Worm (Caenorhabditis elegans): ENCODE results near the gene F28F8.9.

The F28F8.9 gene

ce11 chrV:15566511-15567178 lies 11.8 kb downstream of the F28F8.9 start (continued):
- TF ChIP-seq elt-2 (tag; optimal IDR thresholded peaks at IDR 0.05) (peak; percentile 86), C34B4.2 (tag; optimal IDR thresholded peaks at IDR 0.05) (no peak), egl-13 (tag; optimal IDR thresholded peaks at IDR 0.05) (no peak), nhr-71 (tag; optimal IDR thresholded peaks at IDR 0.05) (peak; percentile 97), ztf-4 (tag; optimal IDR thresholded peaks at IDR 0.05) (peak; percentile 73), nhr-20 (tag; optimal IDR thresholded peaks at IDR 0.05) (peak; percentile 96), nhr-19 (GFP tag; conservative IDR thresholded peaks at IDR 0.05) (peak; percentile 100), hpl-2 (GFP tag; optimal IDR thresholded peaks at IDR 0.05) (no peak), unc-30 (tag; optimal IDR thresholded peaks at IDR 0.05) (no peak), ets-5 (GFP tag; IDR thresholded peaks at IDR 0.05) (no peak), snu-23 (GFP tag; optimal IDR thresholded peaks at IDR 0.05) (peak; percentile 92), ces-1 (GFP tag; optimal IDR thresholded peaks at IDR 0.05) (no peak), xbp-1 (tag; optimal IDR thresholded peaks at IDR 0.05) (peak; percentile 54), Y116A8C.19 (tag; optimal IDR thresholded peaks at IDR 0.05; ENCODE audit: borderline replicate concordance) (no peak), aly-2 (tag; optimal IDR thresholded peaks at IDR 0.05) (no peak), dpl-1 (GFP tag; optimal IDR thresholded peaks at IDR 0.05) (peak; percentile 50 to 72 (median 66)), elt-3 (tag; optimal IDR thresholded peaks at IDR 0.05) (peak in 3 of 6 experiments; percentile 12 to 93 (median 70)), snpc-4 (tag; optimal IDR thresholded peaks at IDR 0.05) (peak; percentile 36), blmp-1 (tag; optimal IDR thresholded peaks at IDR 0.05) (peak; percentile 62), unc-62 (GFP tag; optimal IDR thresholded peaks at IDR 0.05) (no peak)

- TF ChIP-seq C04F5.9 (tag; optimal IDR thresholded peaks at IDR 0.05) (no peak), lin-15B (tag; optimal IDR thresholded peaks at IDR 0.05) (no peak), nhr-47 (tag; optimal IDR thresholded peaks at IDR 0.05) (peak; percentile 40), egl-13 (tag; optimal IDR thresholded peaks at IDR 0.05) (no peak), efl-3 (GFP tag; optimal IDR thresholded peaks at IDR 0.05) (no peak), sup-37 (GFP tag; optimal IDR thresholded peaks at IDR 0.05) (no peak), alr-1 (tag; optimal IDR thresholded peaks at IDR 0.05; ENCODE audit: borderline replicate concordance) (no peak), nhr-77 (tag; optimal IDR thresholded peaks at IDR 0.05) (no peak), nhr-71 (tag; optimal IDR thresholded peaks at IDR 0.05) (peak; percentile 86), efl-1 (optimal IDR thresholded peaks at IDR 0.05) (peak in 1 of 2 experiments; percentile 35), efl-1 (GFP tag; optimal IDR thresholded peaks at IDR 0.05 in 1 of 2) (peak; percentile 23 to 82), fkh-8 (tag; optimal IDR thresholded peaks at IDR 0.05) (no peak), sox-4 (tag; optimal IDR thresholded peaks at IDR 0.05) (no peak), lin-13 (GFP tag; optimal IDR thresholded peaks at IDR 0.05) (no peak), unc-62 (GFP tag; optimal IDR thresholded peaks at IDR 0.05) (no peak), nhr-84 (tag; optimal IDR thresholded peaks at IDR 0.05) (no peak), elt-2 (tag; optimal IDR thresholded peaks at IDR 0.05) (peak; percentile 64), C34B4.2 (tag; optimal IDR thresholded peaks at IDR 0.05) (no peak), pqm-1 (tag; optimal IDR thresholded peaks at IDR 0.05) (no peak), isw-1 (GFP tag; IDR thresholded peaks at IDR 0.05) (no peak), mef-2 (tag; optimal IDR thresholded peaks at IDR 0.05) (no peak), ama-1 (optimal IDR thresholded peaks at IDR 0.05) (no peak), nhr-90 (tag; optimal IDR thresholded peaks at IDR 0.05; ENCODE audit: poor library complexity) (peak; percentile 35), elt-3 (tag; optimal IDR thresholded peaks at IDR 0.05) (peak in 4 of 6 experiments; percentile 48 to 90 (median 60)), F16B12.6 (tag; optimal IDR thresholded peaks at IDR 0.05) (no peak), ztf-11 (tag; optimal IDR thresholded peaks at IDR 0.05) (no peak), nhr-85 (tag) (peak; percentile 45), C16A3.4 (tag; optimal IDR thresholded peaks at IDR 0.05) (peak; percentile 18), lin-35 (GFP tag; optimal IDR thresholded peaks at IDR 0.05) (peak in 1 of 2 experiments; percentile 78), lsy-2 (tag; optimal IDR thresholded peaks at IDR 0.05) (peak; percentile 36 to 48), hlh-4 (tag; optimal IDR thresholded peaks at IDR 0.05) (no peak), egl-27 (tag; optimal IDR thresholded peaks at IDR 0.05) (no peak), nhr-11 (tag; optimal IDR thresholded peaks at IDR 0.05) (no peak), vab-15 (tag; optimal IDR thresholded peaks at IDR 0.05) (no peak), grh-1 (GFP tag; IDR thresholded peaks at IDR 0.05) (no peak), jun-1 (tag; optimal IDR thresholded peaks at IDR 0.05) (no peak), irx-1 (tag; optimal IDR thresholded peaks at IDR 0.05) (no peak)
Measured at ce11 chrV:15563985-15564384, 14.5 kb downstream of the F28F8.9 start.
